Fruit fly (Drosophila melanogaster) whole organism, prepupa: ENCODE results near the gene msps.

Source experiments
- CG10631 ChIP-seq: fragments of 200-800 bp; sonication (Bioruptor generic); optimal IDR thresholded peaks from 2 replicates; lab custom pipeline; 2016; ENCODE audit warnings: missing biosample characterization, missing genetic modification characterization
- CG3032 ChIP-seq: fragments of 200-800 bp; optimal IDR thresholded peaks from 2 replicates; lab custom pipeline; 2019; ENCODE audit warnings: missing biosample characterization, mild to moderate bottlenecking, missing genetic modification characterization, moderate library complexity
- CG3919 ChIP-seq: fragments of 200-800 bp; sonication (Bioruptor generic); optimal IDR thresholded peaks from 3 replicates; lab custom pipeline; 2016; ENCODE audit warnings: missing biosample characterization, missing genetic modification characterization
- CG6808 ChIP-seq: fragments of 200-800 bp; sonication (Bioruptor generic); optimal IDR thresholded peaks from 3 replicates; lab custom pipeline; 2017; ENCODE audit warnings: missing biosample characterization, missing genetic modification characterization, mild to moderate bottlenecking, moderate library complexity, missing genetic modification reagents
- CG7368 ChIP-seq: fragments of 200-800 bp; sonication (Bioruptor generic); optimal IDR thresholded peaks from 3 replicates; lab custom pipeline; 2016; ENCODE audit warnings: missing biosample characterization, missing genetic modification characterization
- Eip93F ChIP-seq: fragments of 200-800 bp; sonication (Bioruptor generic); optimal IDR thresholded peaks from 2 replicates; lab custom pipeline; 2016; ENCODE audit warnings: missing biosample characterization, mild to moderate bottlenecking, missing genetic modification characterization
- Lpt ChIP-seq: fragments of 200-800 bp; sonication (Bioruptor generic); optimal IDR thresholded peaks from 3 replicates; lab custom pipeline; 2016; ENCODE audit warnings: missing biosample characterization, missing genetic modification characterization
- Sox14 ChIP-seq: fragments of 200-800 bp; sonication (Bioruptor generic); optimal IDR thresholded peaks from 3 replicates; lab custom pipeline; 2016; ENCODE audit warnings: missing biosample characterization, missing genetic modification characterization
- eg ChIP-seq: fragments of 200-800 bp; sonication (Bioruptor generic); IDR thresholded peaks from 3 replicates; pipeline ENCODE4 v1.3.6; 2022; ENCODE audit warnings: missing biosample characterization, missing genetic modification characterization
- fd85E ChIP-seq: fragments of 200-800 bp; sonication (Bioruptor generic); optimal IDR thresholded peaks from 3 replicates; lab custom pipeline; 2016; ENCODE audit warnings: missing biosample characterization, missing genetic modification characterization
- salr ChIP-seq, 2 experiments: fragments of 200-800 bp; sonication (Bioruptor generic); optimal IDR thresholded peaks; 3 replicates each; lab custom pipeline; 2016 to 2018; ENCODE audit warnings: missing biosample characterization in 2 of 2, missing genetic modification characterization in 2 of 2, mild to moderate bottlenecking in 1 of 2
- ss ChIP-seq, 2 experiments: fragments of 200-800 bp; sonication (Bioruptor generic); optimal IDR thresholded peaks; 2 replicates in 1 of 2; 3 replicates in 1 of 2; lab custom pipeline; 2017 to 2018; ENCODE audit warnings: mild to moderate bottlenecking in 2 of 2, missing biosample characterization in 2 of 2, missing genetic modification characterization in 2 of 2, moderate library complexity in 1 of 2
- vri ChIP-seq: fragments of 200-800 bp; sonication (Bioruptor generic); optimal IDR thresholded peaks from 3 replicates; lab custom pipeline; 2016; ENCODE audit warnings: missing biosample characterization, mild to moderate bottlenecking, missing genetic modification characterization

DNA sequence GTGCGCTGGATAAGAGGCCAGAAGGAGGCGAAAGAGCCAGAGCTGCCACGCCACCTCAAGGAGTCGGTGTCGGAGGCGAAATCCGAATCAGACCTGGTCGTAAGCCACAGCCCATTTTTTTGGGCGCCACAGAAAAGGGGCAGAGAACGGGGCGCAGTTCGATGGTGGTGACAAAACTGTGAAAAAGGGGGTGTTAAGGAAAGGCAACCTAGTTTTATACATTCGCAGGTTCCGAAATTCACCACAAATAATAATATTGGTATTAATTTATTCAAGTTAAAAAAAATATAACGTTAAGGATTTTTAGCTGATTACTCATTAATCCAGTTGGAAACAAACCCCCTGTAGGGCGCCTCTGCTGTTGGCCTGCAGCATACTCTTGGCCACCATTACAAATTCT is 27.0 kb upstream of the msps start:
- TF ChIP-seq fd85E (GFP tag; lab: Kevin White, UChicago) (no peak), CG10631 (GFP tag; lab: Kevin White, UChicago) (no peak), CG7368 (GFP tag; lab: Kevin White, UChicago) (no peak), CG3032 (tag; lab: Kevin White, UChicago) (no peak), eg (GFP tag; lab: Robert Waterston, UW) (no peak), vri (GFP tag; lab: Kevin White, UChicago) (no peak), salr (GFP tag; optimal IDR thresholded peaks at IDR 0.05; lab: Kevin White, UChicago) (no peak), CG6808 (no peak), CG3919 (GFP tag; lab: Kevin White, UChicago) (no peak), Eip93F (GFP tag; lab: Kevin White, UChicago) (no peak), ss (GFP tag; optimal IDR thresholded peaks at IDR 0.05; lab: Kevin White, UChicago) (no peak), Sox14 (GFP tag; lab: Kevin White, UChicago) (no peak), Lpt (GFP tag; lab: Kevin White, UChicago) (no peak)
